Worm (Caenorhabditis elegans) whole organism, L3 larva: ENCODE data around the gene str-106.
A peak's percentile ranks its signal among the peaks of the same experiment; 100 is the strongest.

Experiments
- R02D3.7 ChIP-seq: fragments of 150-350 bp; optimal IDR thresholded peaks from 2 replicates; lab custom pipeline; 2014; ENCODE audit warnings: missing biosample characterization, missing genetic modification characterization
- aly-2 ChIP-seq: fragments of 150-350 bp; optimal IDR thresholded peaks from 2 replicates; lab custom pipeline; 2014; ENCODE audit warnings: missing biosample characterization, missing genetic modification characterization
- ama-1 ChIP-seq: fragments of 150-350 bp; optimal IDR thresholded peaks from 2 replicates; lab custom pipeline; 2018
- ceh-82 ChIP-seq: fragments of 150-350 bp; optimal IDR thresholded peaks from 2 replicates; lab custom pipeline; 2014; ENCODE audit warnings: missing biosample characterization, missing genetic modification characterization
- daf-12 ChIP-seq: fragments of 150-350 bp; optimal IDR thresholded peaks from 2 replicates; lab custom pipeline; 2014; ENCODE audit warnings: missing biosample characterization, missing genetic modification reagents, missing genetic modification characterization
- egl-27 ChIP-seq: sonication (generic microtip); optimal IDR thresholded peaks from 4 replicates; lab custom pipeline; 2017; ENCODE audit warnings: missing biosample characterization, missing genetic modification reagents, missing genetic modification characterization
- elt-2 ChIP-seq: sonication (generic microtip); optimal IDR thresholded peaks from 2 replicates; lab custom pipeline; 2016; ENCODE audit warnings: missing genetic modification reagents, mild to moderate bottlenecking, missing genetic modification characterization, missing compliant biosample characterization
- elt-3 ChIP-seq, 3 experiments: fragments of 150-350 bp in 1 of 3; sonication (generic microtip) in 2 of 3; optimal IDR thresholded peaks; 2 replicates in 2 of 3; 4 replicates in 1 of 3; lab custom pipeline; 2014 to 2017; ENCODE audit warnings: missing biosample characterization in 3 of 3, missing genetic modification characterization in 3 of 3
- fkh-10 ChIP-seq: sonication (generic microtip); optimal IDR thresholded peaks from 2 replicates; lab custom pipeline; 2017; ENCODE audit warnings: missing biosample characterization, missing genetic modification reagents, missing genetic modification characterization
- hmg-11 ChIP-seq: sonication (generic microtip); optimal IDR thresholded peaks from 2 replicates; lab custom pipeline; 2016; ENCODE audit warnings: missing genetic modification characterization, missing compliant biosample characterization
- jun-1 ChIP-seq: fragments of 150-350 bp; optimal IDR thresholded peaks from 2 replicates; lab custom pipeline; 2014; ENCODE audit warnings: missing biosample characterization, missing genetic modification reagents, missing genetic modification characterization
- lin-15B ChIP-seq: fragments of 150-350 bp; optimal IDR thresholded peaks from 2 replicates; lab custom pipeline; 2014; ENCODE audit warnings: missing biosample characterization, missing genetic modification characterization
- lsy-12 ChIP-seq: sonication (generic microtip); optimal IDR thresholded peaks from 2 replicates; lab custom pipeline; 2016; ENCODE audit warnings: mild to moderate bottlenecking, missing genetic modification characterization, missing compliant biosample characterization
- mml-1 ChIP-seq: fragments of 150-350 bp; sonication (generic microtip); optimal IDR thresholded peaks from 3 replicates; lab custom pipeline; 2014; ENCODE audit warnings: missing biosample characterization, missing genetic modification characterization
- nhr-11 ChIP-seq: fragments of 150-350 bp; optimal IDR thresholded peaks from 2 replicates; lab custom pipeline; 2014; ENCODE audit warnings: missing biosample characterization, missing genetic modification characterization
- nhr-12 ChIP-seq: fragments of 150-350 bp; optimal IDR thresholded peaks from 2 replicates; lab custom pipeline; 2014; ENCODE audit warnings: missing biosample characterization, missing genetic modification characterization
- nhr-23 ChIP-seq: fragments of 150-350 bp; optimal IDR thresholded peaks from 2 replicates; lab custom pipeline; 2014; ENCODE audit warnings: missing biosample characterization, missing genetic modification reagents, missing genetic modification characterization
- nhr-237 ChIP-seq: fragments of 150-350 bp; optimal IDR thresholded peaks from 2 replicates; lab custom pipeline; 2014; ENCODE audit warnings: missing biosample characterization, missing genetic modification characterization
- nhr-28 ChIP-seq: fragments of 150-350 bp; optimal IDR thresholded peaks from 2 replicates; lab custom pipeline; 2014; ENCODE audit warnings: missing biosample characterization, missing genetic modification characterization
- nhr-43 ChIP-seq: sonication (generic microtip); optimal IDR thresholded peaks from 2 replicates; lab custom pipeline; 2016; ENCODE audit warnings: mild to moderate bottlenecking, missing genetic modification characterization, missing compliant biosample characterization; ENCODE audit not compliant: poor library complexity, severe bottlenecking
- nhr-76 ChIP-seq: fragments of 150-350 bp; sonication (generic microtip); optimal IDR thresholded peaks from 5 replicates; lab custom pipeline; 2014; ENCODE audit warnings: missing biosample characterization, missing genetic modification characterization
- nhr-77 ChIP-seq: fragments of 150-350 bp; optimal IDR thresholded peaks from 2 replicates; lab custom pipeline; 2014; ENCODE audit warnings: missing biosample characterization, missing genetic modification characterization
- pha-4 ChIP-seq: fragments of 150-350 bp; optimal IDR thresholded peaks from 2 replicates; lab custom pipeline; 2014; ENCODE audit warnings: missing biosample characterization, missing genetic modification reagents, missing genetic modification characterization
- pqm-1 ChIP-seq: fragments of 150-350 bp; optimal IDR thresholded peaks from 2 replicates; lab custom pipeline; 2017; ENCODE audit warnings: missing biosample characterization, missing genetic modification characterization, inconsistent platforms
- sea-2 ChIP-seq: fragments of 150-350 bp; sonication (generic microtip); optimal IDR thresholded peaks from 4 replicates; lab custom pipeline; 2014; ENCODE audit warnings: missing biosample characterization, missing genetic modification reagents, missing genetic modification characterization
- skn-1 ChIP-seq: fragments of 150-350 bp; optimal IDR thresholded peaks from 2 replicates; lab custom pipeline; 2014; ENCODE audit warnings: missing biosample characterization, missing genetic modification characterization
- snpc-4 ChIP-seq: fragments of 150-350 bp; optimal IDR thresholded peaks from 2 replicates; lab custom pipeline; 2014; ENCODE audit warnings: missing biosample characterization, missing genetic modification characterization
- tbx-2 ChIP-seq: sonication (generic microtip); optimal IDR thresholded peaks from 2 replicates; lab custom pipeline; 2016; ENCODE audit warnings: mild to moderate bottlenecking, missing genetic modification characterization, missing compliant biosample characterization
- unc-62 ChIP-seq: fragments of 150-350 bp; sonication (generic microtip); optimal IDR thresholded peaks from 4 replicates; lab custom pipeline; 2014; ENCODE audit warnings: missing biosample characterization, missing genetic modification reagents, missing genetic modification characterization
- zag-1 ChIP-seq: fragments of 150-350 bp; optimal IDR thresholded peaks from 2 replicates; lab custom pipeline; 2014; ENCODE audit warnings: missing biosample characterization, missing genetic modification characterization
- ztf-11 ChIP-seq: fragments of 150-350 bp; optimal IDR thresholded peaks from 2 replicates; lab custom pipeline; 2014; ENCODE audit warnings: missing biosample characterization, missing genetic modification characterization
- ztf-4 ChIP-seq: fragments of 150-350 bp; optimal IDR thresholded peaks from 2 replicates; lab custom pipeline; 2014; ENCODE audit warnings: missing biosample characterization, missing genetic modification characterization

The str-106 gene

DNA sequence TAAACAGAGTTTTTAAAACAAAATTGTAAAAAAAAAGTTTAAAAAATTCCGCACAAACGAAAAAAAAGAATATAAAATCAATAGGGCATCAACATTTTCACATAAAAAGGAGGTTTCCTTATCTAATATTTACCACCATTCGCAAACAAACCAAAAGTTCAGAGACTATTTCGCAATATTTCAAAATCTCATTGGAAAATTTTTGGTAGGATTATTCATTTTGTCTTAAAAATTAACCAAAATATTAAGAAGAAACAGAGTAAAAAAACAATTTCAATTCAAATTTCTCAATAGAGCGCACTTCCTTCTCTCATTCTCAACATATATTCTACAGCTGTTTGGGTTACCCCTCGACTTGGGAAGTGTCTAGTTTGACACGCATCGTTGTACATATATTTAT lies 20.4 kb upstream of the str-106 start:
- no peak for TF ChIP-seq snpc-4 (tag; lab: Kevin White, UChicago)
- peak; percentile 42 for TF ChIP-seq elt-2
- peak; percentile 16 for TF ChIP-seq pqm-1
- TF ChIP-seq pha-4 (tag; lab: Kevin White, UChicago): peak; percentile 71
- TF ChIP-seq nhr-12 (tag; lab: Kevin White, UChicago): no peak

DNA sequence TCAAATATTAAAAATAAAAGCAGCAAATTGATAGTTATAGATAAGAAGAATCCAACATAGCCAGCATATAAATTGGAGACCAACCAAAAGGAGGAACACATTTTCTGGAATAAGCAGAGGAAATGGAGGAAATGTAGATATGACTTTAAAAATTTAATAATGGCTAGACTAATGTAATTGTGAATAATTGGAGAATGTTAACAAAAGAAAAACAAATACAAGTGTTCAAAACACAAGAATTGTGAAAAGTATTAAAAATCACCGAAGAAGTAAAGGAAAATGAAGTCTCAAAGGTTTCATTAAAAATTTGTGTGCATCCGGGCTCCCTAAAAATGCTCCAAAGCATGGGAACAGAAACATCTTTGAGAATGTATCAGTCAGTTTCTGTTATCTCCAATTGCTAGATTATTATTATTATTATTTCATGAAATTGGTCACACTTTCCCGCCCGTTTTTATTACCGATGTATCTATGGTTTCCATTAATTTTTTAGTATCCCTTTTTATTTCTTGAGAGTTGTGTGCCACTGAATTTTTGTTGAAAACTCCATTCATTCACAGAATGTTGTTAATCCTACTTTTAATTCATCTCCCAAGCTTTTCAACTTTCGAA lies 18.2 kb upstream of the str-106 start, which contains the start of the genes str-109 and F10A3.11:
Gene str-109 (minus strand): TSS at position 101 of the 612 bp plus-strand sequence.
Gene F10A3.11 (plus strand): TSS at position 562 of the 612 bp plus-strand sequence.
- TF ChIP-seq sea-2 (GFP tag; lab: Kevin White, UChicago): no peak
- no peak for TF ChIP-seq fkh-10 (GFP tag; lab: Kevin White, UChicago)
- no peak for TF ChIP-seq zag-1
- no peak for TF ChIP-seq jun-1 (tag; lab: Kevin White, UChicago)
- no peak for TF ChIP-seq nhr-237
- no peak for TF ChIP-seq nhr-11 (tag; lab: Kevin White, UChicago)
- TF ChIP-seq nhr-77 (tag; lab: Kevin White, UChicago): no peak
- no peak for TF ChIP-seq skn-1 (tag; lab: Kevin White, UChicago)
- no peak for TF ChIP-seq tbx-2 (tag; lab: Kevin White, UChicago)
- no peak for TF ChIP-seq snpc-4 (tag; lab: Kevin White, UChicago)
- no peak for TF ChIP-seq pqm-1
- TF ChIP-seq daf-12 (tag; lab: Kevin White, UChicago): no peak
- no peak for TF ChIP-seq elt-2
- no peak for TF ChIP-seq nhr-28 (tag; lab: Kevin White, UChicago)
- no peak for TF ChIP-seq aly-2

DNA sequence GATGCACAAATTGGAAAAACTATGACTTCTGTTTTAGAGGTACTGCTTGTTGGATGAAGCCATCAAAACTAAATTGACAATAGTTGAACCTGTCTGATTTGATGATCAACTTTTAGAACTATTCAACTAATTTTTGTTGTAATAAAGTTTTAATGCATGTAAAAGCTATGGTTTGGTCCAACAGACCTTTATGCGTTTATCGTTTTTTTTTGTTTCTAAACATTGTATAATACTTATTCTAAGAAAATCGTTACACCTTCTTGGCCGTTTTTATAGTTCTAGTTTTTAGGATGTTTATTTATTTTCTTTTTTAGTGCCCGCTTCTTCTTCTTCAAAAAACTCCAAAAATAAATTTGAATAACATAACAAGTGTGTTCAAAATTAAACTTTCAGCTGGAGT lies 16.7 kb upstream of the str-106 start, which contains the start of gene F10A3.12:
Gene F10A3.12 (plus strand): TSS at position 301 of the 400 bp plus-strand sequence.
- TF ChIP-seq nhr-23 (tag; lab: Kevin White, UChicago) (no peak), ceh-82 (no peak), pha-4 (tag; lab: Kevin White, UChicago) (no peak), nhr-11 (tag; lab: Kevin White, UChicago) (no peak), elt-2 (no peak), nhr-76 (tag; lab: Kevin White, UChicago) (no peak), unc-62 (GFP tag; lab: Kevin White, UChicago) (no peak), lin-15B (tag; lab: Kevin White, UChicago) (no peak), ama-1 (lab: Kevin White, UChicago) (no peak), nhr-77 (tag; lab: Kevin White, UChicago) (no peak)

DNA sequence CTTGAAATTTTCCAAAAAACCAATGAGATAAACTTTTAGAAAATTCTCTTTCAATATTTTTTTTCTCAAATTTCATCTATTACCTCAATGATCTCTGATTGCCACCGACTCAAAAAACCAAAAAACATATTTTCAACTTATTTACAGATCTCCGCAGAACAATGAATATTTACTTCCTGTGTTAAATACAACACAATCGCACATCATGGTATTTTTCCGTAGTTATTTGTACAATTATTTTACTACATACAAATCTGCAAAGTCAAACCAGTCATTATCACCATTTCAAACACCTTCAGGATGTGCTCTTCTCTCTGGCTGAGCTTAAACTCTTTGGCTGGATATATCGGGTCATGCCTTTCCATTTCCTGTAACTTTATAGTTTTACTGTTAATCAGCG lies 14.5 kb upstream of the str-106 start, which contains the start of gene str-108:
Gene str-108 (plus strand): TSS at position 301 of the 400 bp plus-strand sequence.
- no peak for TF ChIP-seq ztf-11 (tag; lab: Kevin White, UChicago)
- TF ChIP-seq jun-1 (tag; lab: Kevin White, UChicago): no peak
- TF ChIP-seq nhr-12 (tag; lab: Kevin White, UChicago): no peak
- no peak for TF ChIP-seq R02D3.7 (tag; lab: Kevin White, UChicago)
- no peak for TF ChIP-seq egl-27 (tag; lab: Kevin White, UChicago)
- TF ChIP-seq pha-4 (tag; lab: Kevin White, UChicago): no peak
- TF ChIP-seq elt-3 (tag; optimal IDR thresholded peaks at IDR 0.05; lab: Kevin White, UChicago): no peak
- TF ChIP-seq hmg-11: no peak
- TF ChIP-seq mml-1 (tag; lab: Kevin White, UChicago): no peak
- no peak for TF ChIP-seq unc-62 (GFP tag; lab: Kevin White, UChicago)
- TF ChIP-seq ama-1 (lab: Kevin White, UChicago): no peak
- no peak for TF ChIP-seq aly-2
- TF ChIP-seq pqm-1: no peak
- TF ChIP-seq nhr-11 (tag; lab: Kevin White, UChicago): no peak
- no peak for TF ChIP-seq lin-15B (tag; lab: Kevin White, UChicago)
- no peak for TF ChIP-seq elt-2
- no peak for TF ChIP-seq nhr-23 (tag; lab: Kevin White, UChicago)
- TF ChIP-seq lsy-12: no peak
- no peak for TF ChIP-seq fkh-10 (GFP tag; lab: Kevin White, UChicago)
- TF ChIP-seq ztf-4 (tag; lab: Kevin White, UChicago): no peak

DNA sequence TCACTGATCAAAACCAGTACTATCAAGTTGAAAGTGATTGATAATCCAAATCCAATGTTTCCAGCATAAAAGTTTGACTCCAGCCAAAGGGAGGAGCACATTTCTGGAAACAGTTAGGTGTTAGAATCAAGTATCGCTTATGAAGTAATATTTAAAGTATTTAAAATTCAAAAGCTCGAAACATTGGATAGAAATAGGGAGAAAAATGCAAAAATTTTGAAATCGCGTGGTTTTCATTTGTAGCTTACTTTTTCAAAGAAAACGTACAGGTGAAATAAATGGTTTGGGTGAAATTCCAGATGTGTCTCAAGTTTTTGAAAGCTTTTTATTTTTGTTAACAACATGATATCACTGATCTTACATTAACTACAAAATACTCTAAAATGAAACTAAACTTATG lies 11.4 kb upstream of the str-106 start, which contains the start of gene str-111:
Gene str-111 (minus strand): TSS at position 101 of the 400 bp plus-strand sequence.
- TF ChIP-seq elt-3 (tag; optimal IDR thresholded peaks at IDR 0.05; lab: Kevin White, UChicago) (no peak), pha-4 (tag; lab: Kevin White, UChicago) (no peak), nhr-43 (tag; lab: Kevin White, UChicago) (no peak), unc-62 (GFP tag; lab: Kevin White, UChicago) (no peak)
